Worm (Caenorhabditis elegans) whole organism, L4 larva: ENCODE results near the gene leo-1.

Source experiments
- Y75B8A.6 ChIP-seq: fragments of 200-800 bp; sonication (Bioruptor generic); IDR thresholded peaks from 2 replicates; pipeline ENCODE4 v1.3.6; 2022; ENCODE audit warnings: missing genetic modification reagents, missing genetic modification characterization, missing compliant biosample characterization
- ama-1 ChIP-seq: fragments of 150-350 bp; optimal IDR thresholded peaks from 2 replicates; lab custom pipeline; 2014; ENCODE audit warnings: inconsistent platforms, mixed read lengths
- ceh-82 ChIP-seq: sonication (generic microtip); optimal IDR thresholded peaks from 2 replicates; lab custom pipeline; 2017; ENCODE audit warnings: missing biosample characterization, missing genetic modification characterization
- ces-1 ChIP-seq: fragments of 150-350 bp; sonication (generic microtip); optimal IDR thresholded peaks from 4 replicates; lab custom pipeline; 2014; ENCODE audit warnings: missing biosample characterization, missing genetic modification reagents, missing genetic modification characterization
- mdt-29 ChIP-seq: fragments of 200-800 bp; sonication (Bioruptor generic); IDR thresholded peaks from 2 replicates; pipeline ENCODE4 v1.3.6; 2022; ENCODE audit warnings: missing genetic modification reagents, missing genetic modification characterization, missing compliant biosample characterization
- skn-1 ChIP-seq: fragments of 150-350 bp; optimal IDR thresholded peaks from 2 replicates; lab custom pipeline; 2014; ENCODE audit warnings: missing biosample characterization, missing genetic modification characterization
- unc-130 ChIP-seq: sonication (generic microtip); optimal IDR thresholded peaks from 2 replicates; lab custom pipeline; 2016; ENCODE audit warnings: missing genetic modification reagents, missing genetic modification characterization, missing compliant biosample characterization
- unc-62 ChIP-seq, 3 experiments: fragments of 150-350 bp in 1 of 3; sonication (generic microtip); optimal IDR thresholded peaks in 2 of 3; peaks in 1 of 3; 1 replicate in 1 of 3; 2 replicates in 2 of 3; lab custom pipeline; 2014 to 2017; ENCODE audit warnings: missing biosample characterization in 3 of 3, missing genetic modification characterization in 3 of 3, missing genetic modification reagents in 3 of 3, missing genotype in 1 of 3
- ztf-7 ChIP-seq: fragments of 150-350 bp; optimal IDR thresholded peaks from 2 replicates; lab custom pipeline; 2014; ENCODE audit warnings: missing biosample characterization, missing genetic modification characterization

DNA sequence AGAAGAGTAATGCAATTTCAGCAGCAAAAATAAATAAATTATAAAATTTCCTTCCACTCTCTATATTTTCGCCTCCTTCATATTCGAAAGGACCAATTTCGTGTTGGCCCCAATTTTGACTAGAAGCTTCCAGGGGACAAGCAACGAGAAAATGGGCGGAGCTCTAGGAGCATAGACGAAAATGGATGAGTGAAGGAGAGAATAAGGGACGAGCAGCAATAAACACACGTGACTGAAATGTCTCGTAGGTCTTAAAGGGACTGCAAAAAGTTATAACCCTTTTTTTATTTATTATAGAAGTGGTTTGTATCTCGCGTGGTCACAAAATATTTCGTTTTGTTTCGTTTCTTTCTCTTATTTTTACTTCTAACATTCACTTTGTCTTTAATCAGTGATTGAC, 20.6 kb upstream of the leo-1 start:
- TF ChIP-seq mdt-29 (no peak), skn-1 (tag; lab: Kevin White, UChicago) (no peak), ama-1 (no peak), ces-1 (GFP tag; lab: Kevin White, UChicago) (no peak), Y75B8A.6 (GFP tag; lab: Robert Waterston, UW) (no peak), ceh-82 (tag; lab: Kevin White, UChicago) (no peak), unc-130 (no peak), unc-62 (GFP tag; optimal IDR thresholded peaks at IDR 0.05 in 1 of 2; lab: Kevin White, UChicago) (no peak), unc-62 (tag; optimal IDR thresholded peaks at IDR 0.05; lab: Kevin White, UChicago) (no peak), ztf-7 (tag; lab: Kevin White, UChicago) (no peak)
